Worm (Caenorhabditis elegans) whole organism, L1 larva: ENCODE measurements around the gene rrc-1.

Experiments used
- ama-1 ChIP-seq: fragments of 150-350 bp; optimal IDR thresholded peaks from 2 replicates; lab custom pipeline; 2014
- dpl-1 ChIP-seq, 3 experiments: fragments of 150-350 bp in 2 of 3; sonication (generic microtip) in 1 of 3; optimal IDR thresholded peaks; 2 replicates each; lab custom pipeline; 2014 to 2017; ENCODE audit warnings: missing biosample characterization in 3 of 3, missing genetic modification characterization in 3 of 3, missing genetic modification reagents in 3 of 3
- elt-2 ChIP-seq: sonication (generic microtip); optimal IDR thresholded peaks from 2 replicates; lab custom pipeline; 2016; ENCODE audit warnings: missing genetic modification characterization, mild to moderate bottlenecking, inconsistent platforms, missing compliant biosample characterization, missing genetic modification reagents
- elt-3 ChIP-seq, 6 experiments: fragments of 150-350 bp in 1 of 6; sonication (generic microtip); optimal IDR thresholded peaks; 2 replicates each; lab custom pipeline; 2017 to 2018; ENCODE audit warnings: missing biosample characterization in 6 of 6, missing genetic modification characterization in 6 of 6, inconsistent platforms in 1 of 6
- lin-39 ChIP-seq: fragments of 150-350 bp; optimal IDR thresholded peaks from 2 replicates; lab custom pipeline; 2014; ENCODE audit warnings: missing biosample characterization, missing genetic modification reagents, missing genetic modification characterization
- nhr-237 ChIP-seq: fragments of 150-350 bp; optimal IDR thresholded peaks from 2 replicates; lab custom pipeline; 2014; ENCODE audit warnings: missing biosample characterization, missing genetic modification characterization
- nhr-76 ChIP-seq: sonication (generic microtip); optimal IDR thresholded peaks from 2 replicates; lab custom pipeline; 2017; ENCODE audit warnings: missing biosample characterization, missing genetic modification characterization
- unc-30 ChIP-seq: sonication (generic microtip); optimal IDR thresholded peaks from 2 replicates; lab custom pipeline; 2017; ENCODE audit warnings: missing biosample characterization, missing genetic modification characterization
- ztf-4 ChIP-seq: fragments of 150-350 bp; optimal IDR thresholded peaks from 2 replicates; lab custom pipeline; 2014; ENCODE audit warnings: missing biosample characterization, missing genetic modification characterization

- TF ChIP-seq dpl-1 (GFP tag; optimal IDR thresholded peaks at IDR 0.05; lab: Kevin White, UChicago) = no peak
- no peak for TF ChIP-seq nhr-76 (tag; lab: Kevin White, UChicago)
- TF ChIP-seq unc-30 (tag; lab: Kevin White, UChicago) = no peak
- no peak for TF ChIP-seq ama-1
- no peak for TF ChIP-seq ztf-4 (tag; lab: Kevin White, UChicago)
- no peak for TF ChIP-seq elt-3 (tag; optimal IDR thresholded peaks at IDR 0.05; lab: Kevin White, UChicago)
- TF ChIP-seq elt-2 (tag; lab: Kevin White, UChicago) = no peak
- TF ChIP-seq lin-39 = no peak
- TF ChIP-seq nhr-237 (tag; lab: Kevin White, UChicago) = no peak
These were observed 12.5 kb upstream of the rrc-1 start for ce11 chrX:9843568-9843967.
